Fruit fly (Drosophila melanogaster) whole organism, embryonic: ENCODE results near the gene Sodh2.

ENCODE experiments used
- CG15696 ChIP-seq: fragments of 200-800 bp; sonication (Bioruptor generic); optimal IDR thresholded peaks from 2 replicates; lab custom pipeline; 2019; ENCODE audit warnings: missing biosample characterization, mild to moderate bottlenecking, missing genetic modification characterization, moderate library complexity
- CG32767 ChIP-seq: fragments of 200-800 bp; sonication (Bioruptor generic); IDR thresholded peaks from 2 replicates; pipeline ENCODE4 v1.3.6; 2022; ENCODE audit warnings: missing biosample characterization, missing genetic modification characterization
- CG4282 ChIP-seq: fragments of 200-800 bp; sonication (Bioruptor generic); optimal IDR thresholded peaks from 2 replicates; lab custom pipeline; 2016; ENCODE audit warnings: missing biosample characterization, missing genetic modification characterization
- Dip2 ChIP-seq: fragments of 200-800 bp; sonication (Bioruptor generic); IDR thresholded peaks from 2 replicates; pipeline ENCODE4 v1.3.6; 2022; ENCODE audit warnings: missing biosample characterization, missing genetic modification characterization
- Ets97D ChIP-seq: fragments of 200-800 bp; sonication (Bioruptor generic); optimal IDR thresholded peaks from 3 replicates; lab custom pipeline; 2016; ENCODE audit warnings: missing biosample characterization, missing genetic modification characterization
- Gsc ChIP-seq: fragments of 200-800 bp; sonication (Bioruptor generic); IDR thresholded peaks from 2 replicates; pipeline ENCODE4 v1.3.6; 2022; ENCODE audit warnings: missing biosample characterization, missing genetic modification characterization
- Gug ChIP-seq: fragments of 200-800 bp; sonication (Bioruptor generic); IDR thresholded peaks from 4 replicates; pipeline ENCODE4 v1.3.6; 2022; ENCODE audit warnings: missing biosample characterization, missing genetic modification characterization
- Nf-YC ChIP-seq: fragments of 200-800 bp; optimal IDR thresholded peaks from 3 replicates; lab custom pipeline; 2019; ENCODE audit warnings: missing biosample characterization, mild to moderate bottlenecking, missing genetic modification characterization, moderate library complexity
- h ChIP-seq: fragments of >200 bp; optimal IDR thresholded peaks from 2 replicates; lab custom pipeline; 2017
- unc-4 ChIP-seq: fragments of 200-800 bp; sonication (Bioruptor generic); IDR thresholded peaks from 2 replicates; pipeline ENCODE4 v1.3.6; 2022; ENCODE audit warnings: missing biosample characterization, missing genetic modification characterization; ENCODE audit not compliant: partially characterized antibody

dm6 chr3R:10842422-10842821 is 33.8 kb upstream of the Sodh2 start:
- TF ChIP-seq Nf-YC (tag; lab: Kevin White, UChicago) (no peak), Dip2 (GFP tag; lab: Robert Waterston, UW) (no peak), CG4282 (no peak), Gsc (no peak), unc-4 (GFP tag; lab: Robert Waterston, UW) (no peak), h (lab: Kevin White, UChicago) (no peak), CG15696 (tag; lab: Kevin White, UChicago) (no peak), Gug (no peak), Ets97D (GFP tag; lab: Kevin White, UChicago) (no peak), CG32767 (no peak)
